Worm (Caenorhabditis elegans): ENCODE results near the gene htas-1.
A peak's percentile ranks its signal among the peaks of the same experiment; 100 is the strongest.

ce11 chrIV:9671001-9671652 lies 12.2 kb downstream of the htas-1 start:
- TF ChIP-seq K11D2.4 (GFP tag; IDR thresholded peaks at IDR 0.05), result no peak
- no peak for TF ChIP-seq B0336.3 (GFP tag; IDR thresholded peaks at IDR 0.05)
- no peak for TF ChIP-seq ceh-100 (GFP tag; IDR thresholded peaks at IDR 0.05)
- peak; percentile 37 for TF ChIP-seq F23B12.7 (tag; optimal IDR thresholded peaks at IDR 0.05; ENCODE audit: insufficient read depth)

All from whole organism, young adult.